Fruit fly (Drosophila melanogaster) whole organism, embryonic: ENCODE results near the gene CG15635.
A peak's percentile ranks its signal among the peaks of the same experiment; 100 is the strongest.

Experiments used
- Blimp-1 ChIP-seq: fragments of 200-800 bp; sonication (Bioruptor generic); optimal IDR thresholded peaks from 3 replicates; lab custom pipeline; 2018; ENCODE audit warnings: missing biosample characterization, missing genetic modification characterization, mild to moderate bottlenecking, moderate library complexity, missing genetic modification reagents
- CG10959 ChIP-seq: fragments of 200-800 bp; sonication (Bioruptor generic); IDR thresholded peaks from 2 replicates; pipeline ENCODE4 v1.3.6; 2022; ENCODE audit warnings: missing biosample characterization, missing genetic modification characterization
- CG13287 ChIP-seq: fragments of 200-800 bp; sonication (Bioruptor generic); IDR thresholded peaks from 2 replicates; pipeline ENCODE4 v1.3.6; 2022; ENCODE audit warnings: missing biosample characterization, missing genetic modification characterization; ENCODE audit not compliant: partially characterized antibody
- CG13624 ChIP-seq: fragments of 200-800 bp; sonication (Bioruptor generic); optimal IDR thresholded peaks from 2 replicates; lab custom pipeline; 2016; ENCODE audit warnings: missing biosample characterization, missing genetic modification characterization
- CG13894 ChIP-seq: fragments of 200-800 bp; sonication (Bioruptor generic); optimal IDR thresholded peaks from 3 replicates; lab custom pipeline; 2018; ENCODE audit warnings: missing biosample characterization, mild to moderate bottlenecking, missing genetic modification characterization, moderate library complexity
- CG16815 ChIP-seq: fragments of 200-800 bp; sonication (Bioruptor generic); optimal IDR thresholded peaks from 3 replicates; lab custom pipeline; 2017; ENCODE audit warnings: missing biosample characterization, mild to moderate bottlenecking, missing genetic modification characterization
- CG18599 ChIP-seq: fragments of 200-800 bp; sonication (Bioruptor generic); optimal IDR thresholded peaks from 3 replicates; lab custom pipeline; 2017; ENCODE audit warnings: missing biosample characterization, missing genetic modification characterization, mild to moderate bottlenecking, moderate library complexity, missing genetic modification reagents
- CG3726 ChIP-seq: fragments of 200-800 bp; sonication (Bioruptor generic); IDR thresholded peaks from 3 replicates; pipeline ENCODE4, ENCODE4 v1.3.6; 2022; ENCODE audit warnings: missing biosample characterization, missing genetic modification characterization
- CG4404 ChIP-seq: fragments of 200-800 bp; sonication (Bioruptor generic); IDR thresholded peaks from 2 replicates; pipeline ENCODE4 v1.3.6; 2022; ENCODE audit warnings: missing biosample characterization, missing genetic modification characterization
- CG5180 ChIP-seq: fragments of 200-800 bp; sonication (Bioruptor generic); optimal IDR thresholded peaks from 3 replicates; lab custom pipeline; 2017; ENCODE audit warnings: missing biosample characterization, missing genetic modification characterization, mild to moderate bottlenecking, moderate library complexity, missing genetic modification reagents
- CG6689 ChIP-seq: fragments of 200-800 bp; sonication (Bioruptor generic); IDR thresholded peaks from 2 replicates; pipeline ENCODE4 v1.3.6; 2022; ENCODE audit warnings: missing biosample characterization, missing genetic modification characterization
- CG7786 ChIP-seq: fragments of 200-800 bp; sonication (Bioruptor generic); optimal IDR thresholded peaks from 2 replicates; lab custom pipeline; 2016; ENCODE audit warnings: missing biosample characterization, missing genetic modification characterization
- CG8765 ChIP-seq: fragments of 200-800 bp; sonication (Bioruptor generic); IDR thresholded peaks from 2 replicates; pipeline ENCODE4 v1.3.6; 2022; ENCODE audit warnings: missing biosample characterization, missing genetic modification characterization
- CG9932 ChIP-seq: fragments of 200-800 bp; sonication (Bioruptor generic); IDR thresholded peaks from 2 replicates; pipeline ENCODE4 v1.3.6; 2022; ENCODE audit warnings: missing biosample characterization, missing genetic modification characterization
- CHES-1-like ChIP-seq: fragments of 200-800 bp; sonication (Bioruptor generic); optimal IDR thresholded peaks from 2 replicates; lab custom pipeline; 2016; ENCODE audit warnings: missing biosample characterization, missing genetic modification characterization
- Dad ChIP-seq: fragments of 200-800 bp; sonication (Bioruptor generic); optimal IDR thresholded peaks from 3 replicates; lab custom pipeline; 2016; ENCODE audit warnings: missing biosample characterization, missing genetic modification characterization
- Drgx ChIP-seq: fragments of 200-800 bp; sonication (Bioruptor generic); IDR thresholded peaks from 2 replicates; pipeline ENCODE4 v1.3.6; 2022; ENCODE audit warnings: missing biosample characterization, missing genetic modification characterization
- Hr78 ChIP-seq, 2 experiments: fragments of 200-800 bp in 1 of 2; fragments of >200 bp in 1 of 2; sonication (Bioruptor generic) in 1 of 2; optimal IDR thresholded peaks; 2 replicates each; lab custom pipeline; 2017 to 2019; ENCODE audit warnings: missing biosample characterization in 2 of 2, missing genetic modification characterization in 2 of 2, mild to moderate bottlenecking in 1 of 2, moderate library complexity in 1 of 2
- Jarid2 ChIP-seq: fragments of 200-800 bp; sonication (Bioruptor generic); optimal IDR thresholded peaks from 3 replicates; lab custom pipeline; 2017; ENCODE audit warnings: mild to moderate bottlenecking, missing biosample characterization, missing genetic modification reagents, missing genetic modification characterization
- Lpt ChIP-seq: fragments of >200 bp; optimal IDR thresholded peaks from 2 replicates; lab custom pipeline; 2018; ENCODE audit warnings: missing biosample characterization, missing genetic modification characterization
- MESR4 ChIP-seq: fragments of 200-800 bp; sonication (Bioruptor generic); optimal IDR thresholded peaks from 2 replicates; lab custom pipeline; 2018; ENCODE audit warnings: missing biosample characterization, mild to moderate bottlenecking, missing genetic modification characterization, moderate library complexity
- Rfx ChIP-seq: fragments of 200-800 bp; sonication (Bioruptor generic); IDR thresholded peaks from 2 replicates; pipeline ENCODE4 v1.3.6; 2022; ENCODE audit warnings: missing biosample characterization, missing genetic modification characterization
- Taf1 ChIP-seq: fragments of 200-800 bp; sonication (Bioruptor generic); IDR thresholded peaks from 2 replicates; pipeline ENCODE4 v1.3.6; 2022; ENCODE audit warnings: missing biosample characterization, missing genetic modification characterization
- Usf ChIP-seq: fragments of 200-800 bp; sonication (Bioruptor generic); optimal IDR thresholded peaks from 2 replicates; lab custom pipeline; 2017; ENCODE audit warnings: missing genotype, missing biosample characterization, missing genetic modification characterization
- Xrp1 ChIP-seq: fragments of 200-800 bp; sonication (Bioruptor generic); IDR thresholded peaks from 2 replicates; pipeline ENCODE4 v1.3.6; 2022; ENCODE audit warnings: missing biosample characterization, missing genetic modification characterization
- ab ChIP-seq: fragments of 200-800 bp; sonication (Bioruptor generic); optimal IDR thresholded peaks from 2 replicates; lab custom pipeline; 2016; ENCODE audit warnings: missing biosample characterization, missing genetic modification characterization
- amos ChIP-seq: fragments of 200-800 bp; sonication (Bioruptor generic); IDR thresholded peaks from 2 replicates; pipeline ENCODE4 v1.3.6; 2022; ENCODE audit warnings: missing biosample characterization, missing genetic modification characterization; ENCODE audit not compliant: partially characterized antibody
- ara ChIP-seq: fragments of 200-800 bp; sonication (Bioruptor generic); IDR thresholded peaks from 2 replicates; pipeline ENCODE4 v1.3.6; 2022; ENCODE audit warnings: missing biosample characterization, missing genetic modification characterization
- bbx ChIP-seq: fragments of 200-800 bp; sonication (Bioruptor generic); IDR thresholded peaks from 2 replicates; pipeline ENCODE4 v1.3.6; 2022; ENCODE audit warnings: missing biosample characterization, missing genetic modification characterization; ENCODE audit not compliant: partially characterized antibody
- cg ChIP-seq: fragments of 200-800 bp; sonication (Bioruptor generic); optimal IDR thresholded peaks from 3 replicates; lab custom pipeline; 2019; ENCODE audit warnings: missing biosample characterization, mild to moderate bottlenecking, missing genetic modification characterization, moderate library complexity
- cwo ChIP-seq: fragments of 200-800 bp; sonication (Bioruptor generic); optimal IDR thresholded peaks from 3 replicates; lab custom pipeline; 2017; ENCODE audit warnings: missing biosample characterization, missing genetic modification characterization, mild to moderate bottlenecking, moderate library complexity, missing genetic modification reagents
- da ChIP-seq: fragments of 200-800 bp; sonication (Bioruptor generic); optimal IDR thresholded peaks from 2 replicates; lab custom pipeline; 2016; ENCODE audit warnings: missing biosample characterization, missing genetic modification characterization
- dan ChIP-seq: fragments of 200-800 bp; sonication (Bioruptor generic); IDR thresholded peaks from 2 replicates; pipeline ENCODE4 v1.3.6; 2022; ENCODE audit warnings: missing biosample characterization, missing genetic modification characterization
- dmrt11E ChIP-seq: fragments of 200-800 bp; sonication (Bioruptor generic); optimal IDR thresholded peaks from 3 replicates; lab custom pipeline; 2018; ENCODE audit warnings: missing biosample characterization, mild to moderate bottlenecking, missing genetic modification characterization, moderate library complexity
- fd64A ChIP-seq: fragments of 200-800 bp; sonication (Bioruptor generic); optimal IDR thresholded peaks from 3 replicates; lab custom pipeline; 2018; ENCODE audit warnings: missing biosample characterization, mild to moderate bottlenecking, missing genetic modification characterization
- ftz-f1 ChIP-seq: fragments of 200-800 bp; sonication (Bioruptor generic); optimal IDR thresholded peaks from 2 replicates; lab custom pipeline; 2016; ENCODE audit warnings: missing biosample characterization, missing genetic modification characterization
- fu2 ChIP-seq: fragments of 200-800 bp; sonication (Bioruptor generic); optimal IDR thresholded peaks from 2 replicates; lab custom pipeline; 2016; ENCODE audit warnings: missing biosample characterization, missing genetic modification characterization
- gsb-n ChIP-seq: fragments of 200-800 bp; sonication (Bioruptor generic); optimal IDR thresholded peaks from 3 replicates; lab custom pipeline; 2018; ENCODE audit warnings: missing biosample characterization, mild to moderate bottlenecking, missing genetic modification characterization
- kah ChIP-seq: fragments of 200-800 bp; sonication (Bioruptor generic); optimal IDR thresholded peaks from 2 replicates; lab custom pipeline; 2018; ENCODE audit warnings: missing biosample characterization, mild to moderate bottlenecking, missing genetic modification characterization
- knrl ChIP-seq: fragments of 200-800 bp; sonication (Bioruptor generic); IDR thresholded peaks from 3 replicates; pipeline ENCODE4 v1.3.6; 2022; ENCODE audit warnings: missing biosample characterization, missing genetic modification characterization; ENCODE audit not compliant: partially characterized antibody
- lilli ChIP-seq: fragments of 200-800 bp; sonication (Bioruptor generic); optimal IDR thresholded peaks from 3 replicates; lab custom pipeline; 2016; ENCODE audit warnings: missing biosample characterization, missing genetic modification characterization
- nau ChIP-seq: fragments of 200-800 bp; sonication (Bioruptor generic); optimal IDR thresholded peaks from 3 replicates; lab custom pipeline; 2017; ENCODE audit warnings: missing biosample characterization, mild to moderate bottlenecking, missing genetic modification characterization, missing genetic modification reagents
- nerfin-2 ChIP-seq: fragments of 200-800 bp; sonication (Bioruptor generic); IDR thresholded peaks from 2 replicates; pipeline ENCODE4 v1.3.6; 2022; ENCODE audit warnings: missing biosample characterization, missing genetic modification characterization; ENCODE audit not compliant: partially characterized antibody
- prd ChIP-seq, 3 experiments: fragments of >200 bp in 2 of 3; fragments of 200-800 bp in 1 of 3; sonication (Bioruptor generic) in 1 of 3; optimal IDR thresholded peaks in 2 of 3; IDR thresholded peaks in 1 of 3; 2 replicates in 2 of 3; 3 replicates in 1 of 3; pipeline versions ENCODE4 v1.3.6 to Lab custom; 2017 to 2022; ENCODE audit warnings: missing biosample characterization in 1 of 3, missing genetic modification characterization in 1 of 3
- schlank ChIP-seq: fragments of 200-800 bp; sonication (Bioruptor generic); optimal IDR thresholded peaks from 2 replicates; lab custom pipeline; 2018; ENCODE audit warnings: missing biosample characterization, mild to moderate bottlenecking, missing genetic modification characterization
- sens ChIP-seq: fragments of 200-800 bp; sonication (Bioruptor generic); peaks from one replicate; lab custom pipeline; 2016; ENCODE audit warnings: missing biosample characterization, missing genetic modification characterization
- zen ChIP-seq: fragments of 200-800 bp; sonication (Bioruptor generic); optimal IDR thresholded peaks from 3 replicates; lab custom pipeline; 2018; ENCODE audit warnings: missing biosample characterization, mild to moderate bottlenecking, missing genetic modification characterization, moderate library complexity
- zfh1 ChIP-seq: fragments of 200-800 bp; sonication (Bioruptor generic); IDR thresholded peaks from 3 replicates; pipeline ENCODE4 v1.3.6; 2022; ENCODE audit warnings: missing biosample characterization, missing genetic modification characterization

The CG15635 gene

dm6 chr2L:4614140-4614642 lies 28.6 kb upstream of the CG15635 start, which contains the start of gene dpy (continued):
- TF ChIP-seq CG5180 (GFP tag; lab: Kevin White, UChicago) (peak; percentile 36), ftz-f1 (GFP tag; lab: Kevin White, UChicago) (peak; percentile 5), Lpt (GFP tag; lab: Kevin White, UChicago) (no peak), CG18599 (GFP tag; lab: Kevin White, UChicago) (no peak), gsb-n (tag; lab: Kevin White, UChicago) (no peak), CHES-1-like (peak; percentile 28), CG16815 (GFP tag; lab: Kevin White, UChicago) (no peak), CG7786 (GFP tag; lab: Kevin White, UChicago) (no peak), nau (GFP tag; lab: Kevin White, UChicago) (no peak), knrl (GFP tag; lab: Robert Waterston, UW) (no peak), CG13624 (GFP tag; lab: Kevin White, UChicago) (no peak), bbx (peak; percentile 33; the same call in 1 of the 2 replicates), Jarid2 (peak; percentile 96), CG9932 (GFP tag; lab: Robert Waterston, UW) (0 out of 2 replicates have a peak, but pooled peaks have one; percentile 26), cg (GFP tag; lab: Kevin White, UChicago) (no peak), CG13287 (GFP tag; lab: Robert Waterston, UW) (no peak), dmrt11E (tag; lab: Kevin White, UChicago) (no peak), da (no peak), lilli (GFP tag; lab: Kevin White, UChicago) (no peak), fd64A (GFP tag; lab: Kevin White, UChicago) (no peak), kah (GFP tag; lab: Kevin White, UChicago) (no peak), CG13894 (tag; lab: Kevin White, UChicago) (no peak), cwo (GFP tag; lab: Kevin White, UChicago) (peak; percentile 98), Dad (GFP tag; lab: Kevin White, UChicago) (no peak), fu2 (GFP tag; lab: Kevin White, UChicago) (no peak), ab (GFP tag; lab: Kevin White, UChicago) (no peak), prd (optimal IDR thresholded peaks at IDR 0.05; lab: Kevin White, UChicago) (no peak), prd (GFP tag; IDR thresholded peaks at IDR 0.05; lab: Robert Waterston, UW) (no peak), Rfx (GFP tag; lab: Robert Waterston, UW) (0 out of 2 replicates have a peak, but pooled peaks have one; percentile 18), CG3726 (no peak), schlank (no peak), Hr78 (GFP tag; optimal IDR thresholded peaks at IDR 0.05; lab: Kevin White, UChicago) (peak in 1 of 2 experiments; percentile 25), amos (peak; percentile 11; the same call in 1 of the 2 replicates)

- no peak for TF ChIP-seq nerfin-2 (GFP tag; lab: Robert Waterston, UW)
- no peak for TF ChIP-seq fd64A (GFP tag; lab: Kevin White, UChicago)
- TF ChIP-seq CG4404 (GFP tag; lab: Robert Waterston, UW) = peak; percentile 50; the same call in 1 of the 2 replicates
- peak; percentile 61; the same call in 1 of the 2 replicates for TF ChIP-seq Xrp1
- TF ChIP-seq CG10959 = 0 out of 2 replicates have a peak, but pooled peaks have one; percentile 33
- TF ChIP-seq Taf1 = no peak
- TF ChIP-seq CG8765 (GFP tag; lab: Robert Waterston, UW) = peak; percentile 58; the same call in 1 of the 2 replicates
- TF ChIP-seq ara (GFP tag; lab: Robert Waterston, UW) = peak; percentile 53; the same call in 1 of the 2 replicates
- TF ChIP-seq dan (GFP tag; lab: Robert Waterston, UW) = peak; percentile 6; the same call in 1 of the 2 replicates
- peak; percentile 72 for TF ChIP-seq Drgx (GFP tag; lab: Robert Waterston, UW)
- peak; percentile 14 for TF ChIP-seq dmrt11E (tag; lab: Kevin White, UChicago)
- no peak for TF ChIP-seq Usf (GFP tag; lab: Kevin White, UChicago)
- peak; percentile 33; the same call in 1 of the 3 replicates for TF ChIP-seq zfh1
- TF ChIP-seq Blimp-1 (GFP tag; lab: Kevin White, UChicago) = peak; percentile 11
- peak; percentile 57 for TF ChIP-seq sens (GFP tag; lab: Kevin White, UChicago)
- TF ChIP-seq zen (tag; lab: Kevin White, UChicago) = peak; percentile 47
- TF ChIP-seq prd (optimal IDR thresholded peaks at IDR 0.05; lab: Kevin White, UChicago) = no peak
- peak; percentile 83 for TF ChIP-seq prd (GFP tag; IDR thresholded peaks at IDR 0.05; lab: Robert Waterston, UW)
- no peak for TF ChIP-seq MESR4 (GFP tag; lab: Kevin White, UChicago)
- TF ChIP-seq CG6689 (GFP tag; lab: Robert Waterston, UW) = peak; percentile 50; the same call in 1 of the 2 replicates
These were observed 23.6 kb upstream of the CG15635 start for dm6 chr2L:4619172-4619571.
